Worm (Caenorhabditis elegans) whole organism, young adult: ENCODE data around the gene T12A2.3.

Experiments used
- B0019.2 ChIP-seq: fragments of 200-800 bp; sonication (Bioruptor generic); conservative IDR thresholded peaks from 2 replicates; pipeline ENCODE4 v1.3.6; 2022; ENCODE audit warnings: missing genetic modification reagents, missing genetic modification characterization, missing compliant biosample characterization
- B0035.1 ChIP-seq: sonication (generic microtip); optimal IDR thresholded peaks from 2 replicates; lab custom pipeline; 2016; ENCODE audit warnings: missing genetic modification characterization, mild to moderate bottlenecking, missing compliant biosample characterization, missing genotype, missing genetic modification reagents
- C06A6.2 ChIP-seq: fragments of 200-800 bp; sonication (Bioruptor generic); conservative IDR thresholded peaks from 2 replicates; pipeline ENCODE4 v1.3.6; 2022; ENCODE audit warnings: missing genetic modification characterization, missing compliant biosample characterization
- D2030.7 ChIP-seq: fragments of 200-800 bp; sonication (Bioruptor generic); IDR thresholded peaks from 2 replicates; pipeline ENCODE4 v1.3.6; 2022; ENCODE audit warnings: missing genetic modification reagents, missing genetic modification characterization, missing compliant biosample characterization
- F10E7.11 ChIP-seq: sonication (generic microtip); optimal IDR thresholded peaks from 2 replicates; lab custom pipeline; 2017; ENCODE audit warnings: mild to moderate bottlenecking, missing genetic modification characterization, moderate library complexity, missing compliant biosample characterization
- F37B4.10 ChIP-seq: fragments of 200-800 bp; sonication (Bioruptor generic); IDR thresholded peaks from 2 replicates; pipeline ENCODE4 v1.3.6; 2022; ENCODE audit warnings: missing genetic modification characterization, missing compliant biosample characterization
- F49E8.2 ChIP-seq: sonication (generic microtip); optimal IDR thresholded peaks from 3 replicates; lab custom pipeline; 2017; ENCODE audit warnings: missing genetic modification characterization, mild to moderate bottlenecking, missing compliant biosample characterization, antibody characterized with exemption, moderate library complexity; ENCODE audit not compliant: insufficient read depth
- F52B5.7 ChIP-seq: sonication (generic microtip); optimal IDR thresholded peaks from 2 replicates; lab custom pipeline; 2016; ENCODE audit warnings: mild to moderate bottlenecking, missing genetic modification characterization, missing compliant biosample characterization
- K11D2.4 ChIP-seq: fragments of 200-800 bp; sonication (Bioruptor generic); IDR thresholded peaks from 2 replicates; pipeline ENCODE4 v1.3.6; 2022; ENCODE audit warnings: missing genetic modification reagents, missing genetic modification characterization, missing compliant biosample characterization
- T07F8.4 ChIP-seq: sonication (generic microtip); optimal IDR thresholded peaks from 2 replicates; lab custom pipeline; 2016; ENCODE audit warnings: mild to moderate bottlenecking, missing genetic modification characterization, moderate library complexity, missing compliant biosample characterization
- Y53F4B.3 ChIP-seq: fragments of 200-800 bp; sonication (Bioruptor generic); IDR thresholded peaks from 2 replicates; pipeline ENCODE4 v1.3.6; 2022; ENCODE audit warnings: missing genetic modification reagents, missing genetic modification characterization, missing compliant biosample characterization
- Y53G8AR.9 ChIP-seq: fragments of 200-800 bp; sonication (Bioruptor generic); conservative IDR thresholded peaks from 2 replicates; pipeline ENCODE4 v1.3.6; 2022; ENCODE audit warnings: missing genetic modification reagents, missing genetic modification characterization, missing compliant biosample characterization
- Y67H2A.10 ChIP-seq: fragments of 200-800 bp; sonication (Bioruptor generic); conservative IDR thresholded peaks from 2 replicates; pipeline ENCODE4 v1.3.6; 2022; ENCODE audit warnings: missing genetic modification reagents, missing genetic modification characterization, missing compliant biosample characterization
- Y95B8A.8 ChIP-seq: fragments of 200-800 bp; sonication (Bioruptor generic); IDR thresholded peaks from 2 replicates; pipeline ENCODE4 v1.3.6; 2022; ENCODE audit warnings: missing genetic modification reagents, missing genetic modification characterization, missing compliant biosample characterization
- ZK185.1 ChIP-seq: sonication (generic microtip); optimal IDR thresholded peaks from 2 replicates; lab custom pipeline; 2016; ENCODE audit warnings: mild to moderate bottlenecking, missing genetic modification characterization, missing compliant biosample characterization; ENCODE audit not compliant: poor library complexity, severe bottlenecking
- aptf-3 ChIP-seq: fragments of 200-800 bp; sonication (Bioruptor generic); IDR thresholded peaks from 2 replicates; pipeline ENCODE4 v1.3.6; 2022; ENCODE audit warnings: missing genetic modification characterization, missing compliant biosample characterization
- atf-7 ChIP-seq: sonication (generic microtip); optimal IDR thresholded peaks from 2 replicates; lab custom pipeline; 2017; ENCODE audit warnings: mild to moderate bottlenecking, missing genetic modification characterization, missing compliant biosample characterization
- athp-1 ChIP-seq: sonication (generic microtip); optimal IDR thresholded peaks from 2 replicates; lab custom pipeline; 2017; ENCODE audit warnings: mild to moderate bottlenecking, missing genetic modification characterization, missing compliant biosample characterization
- attf-3 ChIP-seq: fragments of 200-800 bp; sonication (Bioruptor generic); conservative IDR thresholded peaks from 2 replicates; pipeline ENCODE4 v1.3.6; 2022; ENCODE audit warnings: missing genetic modification reagents, missing genetic modification characterization, missing compliant biosample characterization
- bed-1 ChIP-seq: fragments of 200-800 bp; sonication (Bioruptor generic); IDR thresholded peaks from 2 replicates; pipeline ENCODE4 v1.3.6; 2022; ENCODE audit warnings: missing genetic modification reagents, missing genetic modification characterization, missing compliant biosample characterization
- ceh-100 ChIP-seq: fragments of 200-800 bp; sonication (Bioruptor generic); IDR thresholded peaks from 2 replicates; pipeline ENCODE4 v1.3.6; 2022; ENCODE audit warnings: missing genetic modification reagents, missing genetic modification characterization, missing compliant biosample characterization
- ceh-58 ChIP-seq: fragments of 200-800 bp; sonication (Bioruptor generic); IDR thresholded peaks from 2 replicates; pipeline ENCODE4 v1.3.6; 2022; ENCODE audit warnings: missing genetic modification characterization, missing compliant biosample characterization
- ceh-79 ChIP-seq: sonication (generic microtip); optimal IDR thresholded peaks from 2 replicates; lab custom pipeline; 2017; ENCODE audit warnings: mild to moderate bottlenecking, missing genetic modification characterization, missing compliant biosample characterization
- egrh-3 ChIP-seq: fragments of 200-800 bp; sonication (Bioruptor generic); IDR thresholded peaks from 2 replicates; pipeline ENCODE4 v1.3.6; 2022; ENCODE audit warnings: missing genetic modification reagents, missing genetic modification characterization, missing compliant biosample characterization
- fkh-3 ChIP-seq: sonication (generic microtip); optimal IDR thresholded peaks from 2 replicates; lab custom pipeline; 2016; ENCODE audit warnings: mild to moderate bottlenecking, missing genetic modification characterization, missing compliant biosample characterization
- hlh-12 ChIP-seq: sonication (generic microtip); optimal IDR thresholded peaks from 2 replicates; lab custom pipeline; 2016; ENCODE audit warnings: missing genetic modification characterization, missing compliant biosample characterization
- hsf-1 ChIP-seq: fragments of 200-800 bp; sonication (Bioruptor generic); IDR thresholded peaks from 2 replicates; pipeline ENCODE4 v1.3.6; 2022; ENCODE audit warnings: missing genetic modification reagents, missing genetic modification characterization, missing compliant biosample characterization
- lin-35 ChIP-seq, 3 experiments: fragments of 150-350 bp in 2 of 3; sonication (generic microtip) in 1 of 3; optimal IDR thresholded peaks; 2 replicates each; lab custom pipeline; 2014 to 2018; ENCODE audit warnings: missing biosample characterization in 3 of 3, missing genetic modification characterization in 3 of 3, missing genetic modification reagents in 3 of 3
- lin-54 ChIP-seq: fragments of 200-800 bp; sonication (Bioruptor generic); optimal IDR thresholded peaks from 2 replicates; lab custom pipeline; 2018; ENCODE audit warnings: mild to moderate bottlenecking, missing genetic modification characterization, missing compliant biosample characterization
- lsl-1 ChIP-seq: fragments of 200-800 bp; sonication (Bioruptor generic); optimal IDR thresholded peaks from 2 replicates; lab custom pipeline; 2018; ENCODE audit warnings: mild to moderate bottlenecking, missing genetic modification characterization, moderate library complexity, missing compliant biosample characterization
- lsy-27 ChIP-seq: sonication (generic microtip); optimal IDR thresholded peaks from 2 replicates; lab custom pipeline; 2017; ENCODE audit warnings: missing genetic modification characterization, mild to moderate bottlenecking, missing compliant biosample characterization, antibody characterized with exemption, missing genotype, borderline replicate concordance; ENCODE audit not compliant: insufficient read depth
- madf-10 ChIP-seq: sonication (generic microtip); optimal IDR thresholded peaks from 2 replicates; lab custom pipeline; 2016; ENCODE audit warnings: mild to moderate bottlenecking, missing genetic modification characterization, missing compliant biosample characterization
- madf-6 ChIP-seq: fragments of 200-800 bp; sonication (Bioruptor generic); IDR thresholded peaks from 2 replicates; pipeline ENCODE4 v1.3.6; 2022; ENCODE audit warnings: missing genetic modification reagents, missing genetic modification characterization, missing compliant biosample characterization
- mxl-1 ChIP-seq: sonication (generic microtip); optimal IDR thresholded peaks from 2 replicates; lab custom pipeline; 2016; ENCODE audit warnings: missing genetic modification characterization, missing compliant biosample characterization
- nfya-2 ChIP-seq: fragments of 200-800 bp; sonication (Bioruptor generic); IDR thresholded peaks from 2 replicates; pipeline ENCODE4 v1.3.6; 2022; ENCODE audit warnings: missing genetic modification reagents, missing genetic modification characterization, missing compliant biosample characterization
- nhr-27 ChIP-seq: fragments of 200-800 bp; sonication (Bioruptor generic); optimal IDR thresholded peaks from 2 replicates; lab custom pipeline; 2018; ENCODE audit warnings: mild to moderate bottlenecking, missing genetic modification characterization, moderate library complexity, missing compliant biosample characterization
- repo-1 ChIP-seq: sonication (generic microtip); optimal IDR thresholded peaks from 2 replicates; lab custom pipeline; 2017; ENCODE audit warnings: mild to moderate bottlenecking, missing genetic modification characterization, missing compliant biosample characterization
- snpc-1.3 ChIP-seq: sonication (generic microtip); optimal IDR thresholded peaks from 2 replicates; lab custom pipeline; 2017; ENCODE audit warnings: missing genetic modification characterization, mild to moderate bottlenecking, missing compliant biosample characterization, antibody characterized with exemption, moderate library complexity, missing genotype, missing genetic modification reagents; ENCODE audit not compliant: insufficient read depth
- snpc-3.4 ChIP-seq: sonication (generic microtip); optimal IDR thresholded peaks from 2 replicates; lab custom pipeline; 2017; ENCODE audit warnings: missing genetic modification characterization, mild to moderate bottlenecking, missing compliant biosample characterization, antibody characterized with exemption, moderate library complexity, missing genotype, missing genetic modification reagents
- snpc-4 ChIP-seq, 5 experiments: fragments of 150-350 bp in 1 of 5; sonication (generic microtip) in 4 of 5; optimal IDR thresholded peaks; 2 replicates each; lab custom pipeline; 2014 to 2018; ENCODE audit warnings: missing genetic modification characterization in 5 of 5, missing biosample characterization in 3 of 5, antibody characterized with exemption in 2 of 5, mild to moderate bottlenecking in 2 of 5, missing compliant biosample characterization in 2 of 5, missing genotype in 2 of 5, moderate library complexity in 2 of 5, missing genetic modification reagents in 1 of 5
- sptf-2 ChIP-seq: fragments of 200-800 bp; sonication (Bioruptor generic); optimal IDR thresholded peaks from 2 replicates; lab custom pipeline; 2018; ENCODE audit warnings: mild to moderate bottlenecking, missing genetic modification characterization, missing compliant biosample characterization
- tbp1 ChIP-seq: fragments of 200-800 bp; sonication (Bioruptor generic); optimal IDR thresholded peaks from 2 replicates; lab custom pipeline; 2018; ENCODE audit warnings: mild to moderate bottlenecking, missing genetic modification characterization, missing compliant biosample characterization
- zim-3 ChIP-seq: sonication (generic microtip); optimal IDR thresholded peaks from 2 replicates; lab custom pipeline; 2017; ENCODE audit warnings: mild to moderate bottlenecking, missing genetic modification characterization, moderate library complexity, missing compliant biosample characterization
- ztf-18 ChIP-seq: sonication (generic microtip); optimal IDR thresholded peaks from 2 replicates; lab custom pipeline; 2016; ENCODE audit warnings: missing genotype, mild to moderate bottlenecking, missing genetic modification characterization, missing compliant biosample characterization

Gene T12A2.3

DNA sequence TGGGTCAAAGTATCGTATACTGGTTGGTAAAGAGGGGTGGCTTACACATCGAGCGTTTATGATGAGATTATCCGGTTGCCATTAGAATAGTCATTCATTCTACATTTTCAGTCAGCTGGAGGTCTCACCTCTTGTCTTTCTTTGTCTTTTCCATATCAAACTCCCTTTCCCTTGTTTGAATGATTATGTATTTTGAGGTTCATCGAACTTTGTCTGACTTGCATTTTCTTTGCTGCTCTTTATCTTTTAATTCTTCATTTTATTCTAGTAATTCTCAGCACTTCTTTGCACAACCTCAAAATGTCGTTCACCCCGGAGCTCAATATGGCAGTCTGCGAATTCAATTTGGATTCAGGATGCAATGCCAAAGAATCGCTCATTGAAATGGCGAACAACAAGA is at the start of gene T12A2.3:
Gene T12A2.3 (plus strand): TSS at position 301 of the 400 bp plus-strand sequence.
- TF ChIP-seq athp-1 (tag; lab: Kevin White, UChicago) (no peak), zim-3 (tag; lab: Kevin White, UChicago) (no peak), ztf-18 (tag; lab: Kevin White, UChicago) (no peak), egrh-3 (GFP tag; lab: Robert Waterston, UW) (no peak), nfya-2 (GFP tag; lab: Robert Waterston, UW) (no peak), madf-10 (no peak), Y95B8A.8 (GFP tag; lab: Robert Waterston, UW) (no peak), Y53F4B.3 (no peak), K11D2.4 (GFP tag; lab: Robert Waterston, UW) (no peak), lin-35 (GFP tag; optimal IDR thresholded peaks at IDR 0.05; lab: Kevin White, UChicago) (no peak), snpc-4 (GFP tag; optimal IDR thresholded peaks at IDR 0.05; lab: Kevin White, UChicago) (no peak), snpc-4 (tag; optimal IDR thresholded peaks at IDR 0.05; lab: Kevin White, UChicago) (no peak), sptf-2 (GFP tag; lab: Kevin White, UChicago) (no peak), F37B4.10 (GFP tag; lab: Robert Waterston, UW) (no peak), ceh-100 (GFP tag; lab: Robert Waterston, UW) (no peak), D2030.7 (GFP tag; lab: Robert Waterston, UW) (no peak)

DNA sequence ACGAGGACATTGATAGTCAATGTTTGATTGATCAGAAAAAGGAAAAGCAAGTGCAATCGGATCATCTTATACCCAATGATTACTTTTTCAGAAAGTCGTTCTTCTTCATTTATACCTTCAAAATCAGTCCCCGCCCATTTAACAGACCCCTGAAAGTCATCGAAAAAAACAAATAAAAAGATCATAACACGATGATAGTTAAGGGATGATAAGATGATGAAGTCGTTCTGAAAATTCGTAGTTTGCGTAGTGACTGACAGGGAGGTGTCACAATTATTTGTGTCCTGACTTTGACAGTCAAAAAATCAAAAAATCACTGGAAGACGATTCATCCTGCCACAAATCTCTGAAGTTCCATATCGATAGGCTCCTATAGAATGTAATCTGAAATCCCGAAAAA is 46.1 kb upstream of the T12A2.3 start, which contains the start of gene ugt-66:
Gene ugt-66 (minus strand): TSS at position 101 of the 400 bp plus-strand sequence.
- TF ChIP-seq lsl-1 (no peak), F49E8.2 (tag; lab: Kevin White, UChicago) (no peak), lin-54 (GFP tag; lab: Kevin White, UChicago) (no peak), C06A6.2 (GFP tag; lab: Robert Waterston, UW) (no peak), mxl-1 (tag; lab: Kevin White, UChicago) (no peak), F52B5.7 (tag; lab: Kevin White, UChicago) (no peak), T07F8.4 (no peak), Y53G8AR.9 (no peak), Y67H2A.10 (no peak), tbp1 (no peak), atf-7 (tag; lab: Kevin White, UChicago) (no peak), snpc-4 (GFP tag; optimal IDR thresholded peaks at IDR 0.05; lab: Kevin White, UChicago) (no peak), snpc-4 (tag; optimal IDR thresholded peaks at IDR 0.05; lab: Kevin White, UChicago) (no peak), attf-3 (GFP tag; lab: Robert Waterston, UW) (no peak), lin-35 (GFP tag; optimal IDR thresholded peaks at IDR 0.05; lab: Kevin White, UChicago) (no peak), ZK185.1 (tag; lab: Kevin White, UChicago) (no peak), nfya-2 (GFP tag; lab: Robert Waterston, UW) (no peak)

DNA sequence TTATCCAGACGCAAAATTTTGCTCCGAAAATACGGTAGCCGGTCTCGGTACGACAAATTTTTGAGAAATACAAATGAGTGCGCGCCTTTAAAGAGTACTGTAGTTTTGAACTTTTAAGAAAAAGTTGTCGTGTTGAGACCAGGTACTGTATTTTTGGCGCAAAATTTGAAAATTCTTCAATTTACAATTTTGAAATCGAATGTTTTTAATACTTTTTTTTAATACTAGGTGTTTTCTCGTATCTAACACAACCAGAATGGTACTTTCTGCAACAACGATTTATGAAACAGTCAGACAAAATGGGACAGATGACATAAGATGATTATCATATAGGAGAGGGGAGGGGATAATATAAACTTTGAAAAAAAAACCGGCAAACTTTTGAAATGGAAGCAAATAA is 44.9 kb upstream of the T12A2.3 start:
- no peak for TF ChIP-seq lsy-27 (tag; lab: Kevin White, UChicago)
- no peak for TF ChIP-seq hsf-1 (GFP tag; lab: Robert Waterston, UW)
- TF ChIP-seq bed-1 (GFP tag; lab: Robert Waterston, UW), result no peak
- TF ChIP-seq aptf-3 (GFP tag; lab: Robert Waterston, UW), result no peak
- TF ChIP-seq ceh-79 (tag; lab: Kevin White, UChicago), result no peak
- no peak for TF ChIP-seq B0035.1 (tag; lab: Kevin White, UChicago)
- TF ChIP-seq hlh-12, result no peak
- TF ChIP-seq tbp1, result no peak
- TF ChIP-seq fkh-3 (tag; lab: Kevin White, UChicago), result peak; percentile 11
- no peak for TF ChIP-seq K11D2.4 (GFP tag; lab: Robert Waterston, UW)
- no peak for TF ChIP-seq B0019.2
- TF ChIP-seq attf-3 (GFP tag; lab: Robert Waterston, UW), result no peak
- peak; percentile 76 for TF ChIP-seq F49E8.2 (tag; lab: Kevin White, UChicago)
- 0 out of 2 replicates have a peak, but pooled peaks have one; percentile 34 for TF ChIP-seq ceh-58 (GFP tag; lab: Robert Waterston, UW)
- peak; percentile 18 for TF ChIP-seq snpc-1.3 (tag; lab: Kevin White, UChicago)
- TF ChIP-seq F10E7.11, result peak; percentile 33
- TF ChIP-seq Y53F4B.3, result no peak
- TF ChIP-seq snpc-3.4 (tag; lab: Kevin White, UChicago), result no peak
- peak; percentile 50 for TF ChIP-seq repo-1 (tag; lab: Kevin White, UChicago)
- TF ChIP-seq nhr-27 (tag; lab: Kevin White, UChicago), result no peak
- peak; percentile 56 for TF ChIP-seq madf-6 (GFP tag; lab: Robert Waterston, UW)
